Worm (Caenorhabditis elegans): Measurements from ENCODE around the gene fbxa-53.
"Not testable (repeated sequence)": the region's sequence is repeated elsewhere in the genome, so short reads cannot be mapped to it uniquely, and the experiment has no call there.

Gene fbxa-53

DNA sequence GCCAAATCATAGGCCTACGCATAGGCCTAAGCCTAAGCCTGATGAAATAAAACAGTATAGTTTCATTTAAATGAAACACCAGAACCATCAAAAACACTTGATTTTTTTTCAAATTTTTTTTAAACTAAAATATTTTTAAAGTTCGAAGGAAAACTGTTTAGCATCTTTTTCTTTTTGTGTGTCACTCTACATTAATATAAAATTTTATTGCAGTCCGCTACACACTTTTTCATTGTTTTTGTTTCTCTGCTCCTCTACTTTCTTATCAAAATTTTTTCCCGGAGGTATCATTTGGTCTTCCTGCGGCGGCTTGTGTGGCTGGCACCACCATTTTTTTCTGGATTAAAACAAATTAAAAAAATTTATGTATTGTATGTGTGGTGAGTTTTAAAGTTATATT, 31.3 kb downstream of the fbxa-53 start, which contains the start of gene C36C9.11:
C36C9.11 (plus strand) TSS at position 301 of the 400 bp plus-strand sequence.
- TF ChIP-seq lin-14 (GFP tag; optimal IDR thresholded peaks at IDR 0.05); skn-1 (tag; optimal IDR thresholded peaks at IDR 0.05); isw-1 (GFP tag; IDR thresholded peaks at IDR 0.05): not testable (repeated sequence)

DNA sequence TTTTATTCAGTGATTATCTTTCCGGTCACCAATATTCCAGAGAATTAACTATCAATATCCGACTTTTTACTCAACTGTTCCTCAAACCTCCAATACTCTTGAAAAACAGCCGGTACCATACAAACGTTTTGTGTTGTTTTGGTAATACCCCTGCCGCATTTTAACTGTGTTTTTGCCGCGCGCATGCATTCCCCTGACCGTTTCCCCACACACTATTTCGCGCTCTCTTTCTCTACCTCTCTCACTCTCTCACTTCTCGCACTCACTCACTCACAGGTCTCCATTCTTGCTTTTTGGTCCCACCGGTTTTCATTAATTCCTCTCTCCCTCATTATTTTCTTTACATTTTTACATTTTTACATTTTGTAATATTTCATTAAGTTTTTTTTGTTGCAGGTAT, 35.8 kb downstream of the fbxa-53 start, which contains the start of gene meg-4:
meg-4 (plus strand) TSS at position 397 of the 400 bp plus-strand sequence.
- peak in 1 of 2 experiments; percentile 8 for TF ChIP-seq efl-1 (optimal IDR thresholded peaks at IDR 0.05)
- no peak for TF ChIP-seq efl-1 (GFP tag; optimal IDR thresholded peaks at IDR 0.05 in 1 of 2)
- TF ChIP-seq unc-62 (GFP tag; optimal IDR thresholded peaks at IDR 0.05): no peak
- TF ChIP-seq lin-14 (GFP tag; optimal IDR thresholded peaks at IDR 0.05): no peak

DNA sequence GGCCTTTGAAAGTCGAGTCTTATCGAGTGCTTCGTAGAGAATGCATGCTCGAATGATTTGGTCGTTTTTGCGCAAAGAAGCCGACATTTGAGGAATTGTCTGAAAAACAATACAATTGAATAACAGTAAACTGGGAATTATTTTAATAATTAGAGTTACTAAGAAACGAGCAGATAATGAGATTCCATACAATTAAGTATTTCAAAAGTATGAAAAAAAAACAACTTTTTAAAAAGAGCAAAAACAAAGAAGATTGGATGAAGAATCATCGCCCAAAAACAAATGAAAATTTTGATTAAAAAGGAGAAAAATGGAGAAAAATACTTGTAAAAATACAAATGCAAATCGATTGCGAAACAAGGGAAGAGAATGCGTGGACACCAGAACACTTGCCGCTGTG, 40.4 kb downstream of the fbxa-53 start, which contains the start of gene fbxa-170:
fbxa-170 (minus strand) TSS at position 101 of the 400 bp plus-strand sequence.
- TF ChIP-seq blmp-1 (tag; optimal IDR thresholded peaks at IDR 0.05) (no peak), nhr-19 (GFP tag; conservative IDR thresholded peaks at IDR 0.05) (no peak), C34B4.2 (tag; optimal IDR thresholded peaks at IDR 0.05) (no peak)

DNA sequence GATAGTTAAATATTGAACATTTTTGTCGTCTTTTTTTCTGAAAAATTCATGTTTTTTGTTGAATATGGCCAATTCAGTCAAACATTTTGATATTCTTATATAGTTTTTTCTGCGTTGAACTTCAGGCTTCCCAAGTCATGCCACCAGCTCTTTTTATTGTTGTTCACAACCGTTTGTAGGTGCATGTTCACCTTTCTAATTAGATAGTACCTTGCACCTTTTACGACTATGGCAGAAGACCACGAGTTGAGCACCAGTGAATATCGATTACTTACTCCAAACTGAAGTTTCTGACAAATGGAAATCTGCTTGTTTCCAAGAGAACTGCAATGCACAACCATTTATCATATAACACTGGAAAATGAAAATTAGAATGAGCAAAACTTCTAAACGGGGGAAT, 42.5 kb downstream of the fbxa-53 start:
- TF ChIP-seq tlp-1 (tag; optimal IDR thresholded peaks at IDR 0.05) (no peak), efl-1 (optimal IDR thresholded peaks at IDR 0.05) (no peak), efl-1 (GFP tag; optimal IDR thresholded peaks at IDR 0.05 in 1 of 2) (peak in 1 of 2 experiments; percentile 66)

DNA sequence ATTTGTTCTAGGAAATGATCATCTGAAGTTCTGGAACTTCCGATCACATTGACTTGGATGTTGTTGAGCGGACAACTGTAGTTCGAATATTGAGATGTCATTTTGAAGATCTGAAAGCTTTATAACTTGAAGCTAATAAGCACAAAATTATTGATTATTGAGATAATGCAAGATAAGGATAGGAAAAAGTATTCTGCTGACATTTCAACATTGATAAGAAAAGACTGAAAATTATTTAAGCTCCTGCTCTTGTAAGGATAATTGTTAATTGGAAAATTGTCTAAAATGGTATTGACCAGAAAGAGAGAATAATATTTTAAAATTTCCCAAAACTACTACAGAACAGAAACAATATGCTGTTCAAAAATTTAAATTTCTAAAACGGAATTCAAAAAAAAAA, 44.3 kb downstream of the fbxa-53 start, which contains the start of gene tbx-31:
tbx-31 (minus strand) TSS at position 101 of the 400 bp plus-strand sequence.
- no peak for TF ChIP-seq lin-35 (GFP tag; optimal IDR thresholded peaks at IDR 0.05)

DNA sequence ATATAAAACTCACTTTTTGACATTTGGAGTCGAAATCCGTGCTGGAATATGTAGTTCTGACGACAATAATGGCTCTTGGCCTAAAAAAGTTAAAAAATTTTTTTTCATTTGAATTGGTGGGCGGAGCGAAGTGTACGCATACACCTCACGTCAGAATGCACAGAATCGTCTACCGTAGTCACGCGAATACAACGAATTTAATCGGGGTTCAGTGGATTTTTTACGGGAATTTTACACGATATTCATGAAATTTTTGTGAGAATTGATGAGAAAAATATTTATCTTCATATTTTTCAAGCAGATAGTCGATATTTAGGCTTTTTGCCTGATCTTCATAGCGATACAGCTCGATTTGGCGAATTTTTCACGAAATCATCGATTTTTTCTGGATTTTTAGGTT, 49.6 kb downstream of the fbxa-53 start, which contains the start of gene R09H3.3:
R09H3.3 (minus strand) TSS at position 101 of the 400 bp plus-strand sequence.
- no peak for TF ChIP-seq nhr-85 (tag)
- no peak for TF ChIP-seq efl-1 (optimal IDR thresholded peaks at IDR 0.05)
- peak in 1 of 2 experiments; percentile 29 for TF ChIP-seq efl-1 (GFP tag; optimal IDR thresholded peaks at IDR 0.05 in 1 of 2)

DNA sequence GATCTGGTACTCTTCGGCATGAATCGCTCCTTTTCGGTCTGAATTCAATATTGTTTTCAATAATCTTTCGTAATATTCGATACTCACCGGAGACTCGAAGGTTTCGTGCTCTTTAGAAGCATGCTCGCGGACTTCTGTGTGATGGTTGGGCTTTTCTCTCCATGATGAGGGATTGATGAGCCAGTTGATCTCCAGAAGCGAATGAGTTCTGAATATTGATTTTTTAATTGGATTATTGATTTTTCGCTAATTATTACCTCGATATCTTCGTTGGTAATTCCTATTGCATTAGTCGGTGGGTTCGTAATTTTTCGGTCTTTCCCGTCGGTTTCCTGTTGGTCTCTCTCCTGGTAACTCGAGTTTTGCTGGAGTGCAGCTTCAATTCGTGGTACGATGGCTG, 51.3 kb downstream of the fbxa-53 start:
- TF ChIP-seq efl-3 (GFP tag; optimal IDR thresholded peaks at IDR 0.05) (no peak), efl-1 (optimal IDR thresholded peaks at IDR 0.05) (no peak), efl-1 (GFP tag; optimal IDR thresholded peaks at IDR 0.05 in 1 of 2) (peak in 1 of 2 experiments; percentile 33), lin-35 (GFP tag; optimal IDR thresholded peaks at IDR 0.05) (no peak)
